Worm (Caenorhabditis elegans) whole organism, L4 larva: ENCODE measurements around the gene vha-1.
A peak's percentile ranks its signal among the peaks of the same experiment; 100 is the strongest.

Experiments
- F37D6.2 ChIP-seq: sonication (generic microtip); optimal IDR thresholded peaks from 2 replicates; lab custom pipeline; 2016; ENCODE audit warnings: mild to moderate bottlenecking, missing genetic modification characterization, missing compliant biosample characterization
- Y105C5A.15 ChIP-seq: fragments of 200-800 bp; sonication (Bioruptor generic); IDR thresholded peaks from 2 replicates; pipeline ENCODE4 v1.3.6; 2022; ENCODE audit warnings: missing genetic modification characterization, missing compliant biosample characterization
- Y75B8A.6 ChIP-seq: fragments of 200-800 bp; sonication (Bioruptor generic); IDR thresholded peaks from 2 replicates; pipeline ENCODE4 v1.3.6; 2022; ENCODE audit warnings: missing genetic modification reagents, missing genetic modification characterization, missing compliant biosample characterization
- ZK546.5 ChIP-seq, 2 experiments: sonication (generic microtip); optimal IDR thresholded peaks; 2 replicates each; lab custom pipeline; 2017; ENCODE audit warnings: missing biosample characterization in 2 of 2, missing genetic modification characterization in 2 of 2
- aha-1 ChIP-seq: fragments of 150-350 bp; peaks from one replicate; lab custom pipeline; 2014; ENCODE audit warnings: missing biosample characterization, missing genetic modification characterization
- attf-4 ChIP-seq: sonication (generic microtip); optimal IDR thresholded peaks from 3 replicates; lab custom pipeline; 2017; ENCODE audit warnings: missing biosample characterization, missing genetic modification characterization
- ceh-20 ChIP-seq: fragments of 200-800 bp; sonication (Bioruptor generic); IDR thresholded peaks from 2 replicates; pipeline ENCODE4 v1.3.6; 2022; ENCODE audit warnings: missing genetic modification reagents, missing genetic modification characterization, missing compliant biosample characterization
- ceh-32 ChIP-seq: sonication (generic microtip); optimal IDR thresholded peaks from 2 replicates; lab custom pipeline; 2016; ENCODE audit warnings: mild to moderate bottlenecking, missing genetic modification characterization, missing compliant biosample characterization; ENCODE audit not compliant: poor library complexity
- ceh-82 ChIP-seq: sonication (generic microtip); optimal IDR thresholded peaks from 2 replicates; lab custom pipeline; 2017; ENCODE audit warnings: missing biosample characterization, missing genetic modification characterization
- daf-16 ChIP-seq, 3 experiments: sonication (generic microtip); optimal IDR thresholded peaks; 2 replicates each; lab custom pipeline; 2016 to 2017; ENCODE audit warnings: missing genetic modification characterization in 3 of 3, missing genetic modification reagents in 3 of 3, mild to moderate bottlenecking in 2 of 3, missing compliant biosample characterization in 2 of 3, missing biosample characterization in 1 of 3, moderate library complexity in 1 of 3
- dmd-6 ChIP-seq: fragments of 200-800 bp; sonication (Bioruptor generic); IDR thresholded peaks from 2 replicates; pipeline ENCODE4 v1.3.6; 2022; ENCODE audit warnings: missing genetic modification reagents, missing genetic modification characterization, missing compliant biosample characterization
- dpl-1 ChIP-seq: fragments of 150-350 bp; optimal IDR thresholded peaks from 2 replicates; lab custom pipeline; 2014; ENCODE audit warnings: missing biosample characterization, missing genetic modification reagents, missing genetic modification characterization
- duxl-1 ChIP-seq: sonication (generic microtip); optimal IDR thresholded peaks from 2 replicates; lab custom pipeline; 2016; ENCODE audit warnings: mild to moderate bottlenecking, missing genetic modification characterization, moderate library complexity, missing compliant biosample characterization; ENCODE audit not compliant: poor library complexity
- dve-1 ChIP-seq: sonication (generic microtip); optimal IDR thresholded peaks from 2 replicates; lab custom pipeline; 2017; ENCODE audit warnings: antibody characterized with exemption, mild to moderate bottlenecking, missing genetic modification characterization, missing compliant biosample characterization; ENCODE audit not compliant: insufficient read depth
- egl-43 ChIP-seq: fragments of 200-800 bp; sonication (Bioruptor generic); IDR thresholded peaks from 2 replicates; pipeline ENCODE4 v1.3.6; 2022; ENCODE audit warnings: missing genetic modification reagents, missing genetic modification characterization, missing compliant biosample characterization
- gei-8 ChIP-seq: fragments of 200-800 bp; sonication (Bioruptor generic); optimal IDR thresholded peaks from 2 replicates; lab custom pipeline; 2018; ENCODE audit warnings: mild to moderate bottlenecking, missing genetic modification characterization, missing compliant biosample characterization
- hif-1 ChIP-seq, 2 experiments: sonication (generic microtip); optimal IDR thresholded peaks; 2 replicates each; lab custom pipeline; 2016 to 2017; ENCODE audit warnings: missing compliant biosample characterization in 2 of 2, missing genetic modification characterization in 2 of 2, missing genetic modification reagents in 2 of 2, missing genotype in 2 of 2, mild to moderate bottlenecking in 1 of 2
- hlh-11 ChIP-seq: fragments of 200-800 bp; sonication (Bioruptor generic); optimal IDR thresholded peaks from 2 replicates; lab custom pipeline; 2018; ENCODE audit warnings: mild to moderate bottlenecking, missing genetic modification characterization, missing compliant biosample characterization
- hlh-30 ChIP-seq: sonication (generic microtip); optimal IDR thresholded peaks from 2 replicates; lab custom pipeline; 2017; ENCODE audit warnings: antibody characterized with exemption, mild to moderate bottlenecking, missing genetic modification characterization, missing compliant biosample characterization; ENCODE audit not compliant: insufficient read depth
- hmg-1.1 ChIP-seq: fragments of 200-800 bp; sonication (Bioruptor generic); IDR thresholded peaks from 2 replicates; pipeline ENCODE4 v1.3.6; 2022; ENCODE audit warnings: missing genetic modification reagents, missing genetic modification characterization, missing compliant biosample characterization
- lin-1 ChIP-seq: fragments of 200-800 bp; sonication (Bioruptor generic); IDR thresholded peaks from 2 replicates; pipeline ENCODE4 v1.3.6; 2022; ENCODE audit warnings: missing genetic modification reagents, missing genetic modification characterization, missing compliant biosample characterization
- lin-13 ChIP-seq: fragments of 150-350 bp; optimal IDR thresholded peaks from 2 replicates; lab custom pipeline; 2014; ENCODE audit warnings: missing biosample characterization, missing genetic modification reagents, missing genetic modification characterization
- lin-38 ChIP-seq: fragments of 200-800 bp; sonication (Bioruptor generic); IDR thresholded peaks from 2 replicates; pipeline ENCODE4 v1.3.6; 2022; ENCODE audit warnings: missing genetic modification reagents, missing genetic modification characterization, missing compliant biosample characterization
- lir-3 ChIP-seq: sonication (generic microtip); optimal IDR thresholded peaks from 2 replicates; lab custom pipeline; 2016; ENCODE audit warnings: mild to moderate bottlenecking, missing genetic modification characterization, missing compliant biosample characterization
- lsy-2 ChIP-seq, 2 experiments: fragments of 150-350 bp in 1 of 2; sonication (generic microtip) in 1 of 2; optimal IDR thresholded peaks; 2 replicates each; lab custom pipeline; 2014 to 2017; ENCODE audit warnings: missing biosample characterization in 2 of 2, missing genetic modification characterization in 2 of 2
- mdt-29 ChIP-seq: fragments of 200-800 bp; sonication (Bioruptor generic); IDR thresholded peaks from 2 replicates; pipeline ENCODE4 v1.3.6; 2022; ENCODE audit warnings: missing genetic modification reagents, missing genetic modification characterization, missing compliant biosample characterization
- mep-1 ChIP-seq: fragments of 150-350 bp; sonication (generic microtip); optimal IDR thresholded peaks from 3 replicates; lab custom pipeline; 2014; ENCODE audit warnings: missing biosample characterization, missing genetic modification characterization
- mes-2 ChIP-seq: sonication (generic microtip); optimal IDR thresholded peaks from 2 replicates; lab custom pipeline; 2016; ENCODE audit warnings: missing genotype, mild to moderate bottlenecking, missing genetic modification characterization, missing compliant biosample characterization; ENCODE audit not compliant: poor library complexity, severe bottlenecking
- mxl-2 ChIP-seq: fragments of 200-800 bp; sonication (Bioruptor generic); conservative IDR thresholded peaks from 2 replicates; pipeline ENCODE4 v1.3.6; 2022; ENCODE audit warnings: missing genetic modification reagents, missing genetic modification characterization, missing compliant biosample characterization
- mxl-3 ChIP-seq: fragments of 200-800 bp; sonication (Bioruptor generic); optimal IDR thresholded peaks from 2 replicates; lab custom pipeline; 2018; ENCODE audit warnings: mild to moderate bottlenecking, missing genetic modification characterization, missing compliant biosample characterization
- nhr-10 ChIP-seq: fragments of 150-350 bp; optimal IDR thresholded peaks from 2 replicates; lab custom pipeline; 2014; ENCODE audit warnings: missing biosample characterization, missing genetic modification characterization
- nhr-102 ChIP-seq: sonication (generic microtip); optimal IDR thresholded peaks from 2 replicates; lab custom pipeline; 2016; ENCODE audit warnings: mild to moderate bottlenecking, missing genetic modification characterization, moderate library complexity, missing compliant biosample characterization
- nhr-11 ChIP-seq: fragments of 150-350 bp; optimal IDR thresholded peaks from 2 replicates; lab custom pipeline; 2014; ENCODE audit warnings: missing biosample characterization, missing genetic modification characterization
- nhr-25 ChIP-seq: sonication (generic microtip); optimal IDR thresholded peaks from 2 replicates; lab custom pipeline; 2017; ENCODE audit warnings: missing genetic modification characterization, mild to moderate bottlenecking, missing compliant biosample characterization, antibody characterized with exemption, moderate library complexity, borderline replicate concordance; ENCODE audit not compliant: insufficient read depth
- nhr-28 ChIP-seq: fragments of 150-350 bp; optimal IDR thresholded peaks from 2 replicates; lab custom pipeline; 2014; ENCODE audit warnings: missing biosample characterization, missing genetic modification characterization
- nhr-48 ChIP-seq: sonication (generic microtip); optimal IDR thresholded peaks from 2 replicates; lab custom pipeline; 2016; ENCODE audit warnings: mild to moderate bottlenecking, missing genetic modification characterization, missing compliant biosample characterization
- nhr-6 ChIP-seq: fragments of 150-350 bp; optimal IDR thresholded peaks from 2 replicates; lab custom pipeline; 2014; ENCODE audit warnings: missing biosample characterization, missing genetic modification characterization
- nhr-77 ChIP-seq: fragments of 150-350 bp; optimal IDR thresholded peaks from 2 replicates; lab custom pipeline; 2014; ENCODE audit warnings: missing biosample characterization, missing genetic modification characterization
- pha-4 ChIP-seq, 2 experiments: fragments of 150-350 bp in 1 of 2; fragments of 200-800 bp in 1 of 2; sonication (Bioruptor generic) in 1 of 2; IDR thresholded peaks in 1 of 2; optimal IDR thresholded peaks in 1 of 2; 2 replicates each; pipeline versions ENCODE4 v1.3.6 to Lab custom; 2014 to 2022; ENCODE audit warnings: missing genetic modification characterization in 2 of 2, missing genetic modification reagents in 2 of 2, missing biosample characterization in 1 of 2, missing compliant biosample characterization in 1 of 2
- rbr-2 ChIP-seq: sonication (generic microtip); optimal IDR thresholded peaks from 2 replicates; lab custom pipeline; 2016; ENCODE audit warnings: missing genotype, missing genetic modification characterization, missing compliant biosample characterization
- saeg-2 ChIP-seq: fragments of 200-800 bp; sonication (Bioruptor generic); IDR thresholded peaks from 2 replicates; pipeline ENCODE4 v1.3.6; 2022; ENCODE audit warnings: missing genetic modification reagents, missing genetic modification characterization, missing compliant biosample characterization
- snpc-1.2 ChIP-seq: fragments of 200-800 bp; sonication (Bioruptor generic); IDR thresholded peaks from 2 replicates; pipeline ENCODE4 v1.3.6; 2022; ENCODE audit warnings: missing genetic modification reagents, missing genetic modification characterization, missing compliant biosample characterization
- spr-1 ChIP-seq: sonication (generic microtip); optimal IDR thresholded peaks from 2 replicates; lab custom pipeline; 2016; ENCODE audit warnings: mild to moderate bottlenecking, missing genetic modification characterization, missing compliant biosample characterization
- zfp-3 ChIP-seq: fragments of 200-800 bp; sonication (Bioruptor generic); conservative IDR thresholded peaks from 2 replicates; pipeline ENCODE4 v1.3.6; 2022; ENCODE audit warnings: missing genetic modification reagents, missing genetic modification characterization, missing compliant biosample characterization

The vha-1 gene

DNA sequence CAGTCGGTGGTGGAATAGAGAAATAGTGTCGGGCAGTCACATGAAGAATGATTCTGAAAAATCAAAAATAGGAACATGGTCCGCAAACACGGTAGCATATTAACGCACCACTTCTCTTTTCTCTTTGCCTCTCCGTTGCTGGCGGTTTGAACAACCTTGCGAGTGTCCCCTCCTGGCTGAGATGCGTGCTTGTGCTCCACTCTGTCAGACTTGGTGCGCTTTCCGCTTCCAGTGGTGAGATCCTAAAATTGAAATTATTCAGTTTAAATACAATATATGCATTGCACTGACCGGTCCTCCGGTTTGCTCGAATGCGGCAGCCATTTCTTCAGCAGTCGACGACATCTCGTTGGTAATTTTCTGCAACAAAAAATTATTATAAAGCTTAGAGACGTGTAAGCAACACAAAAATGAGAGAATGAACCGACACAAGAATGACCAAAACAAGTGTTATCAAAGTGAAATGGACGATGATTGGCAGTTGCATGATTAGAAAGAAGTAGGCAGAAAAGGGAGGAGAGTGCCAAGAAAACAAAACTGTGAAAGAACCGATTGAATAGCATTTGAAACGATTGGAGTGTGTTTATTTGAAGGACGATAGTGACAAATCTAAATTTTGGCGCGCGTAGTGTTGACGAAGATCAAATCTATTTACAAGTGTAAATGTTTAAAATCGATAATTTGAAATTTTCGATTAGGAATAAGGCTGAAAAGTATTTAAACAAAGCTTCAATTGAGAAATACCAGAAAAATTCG lies 44.2 kb downstream of the vha-1 start, which contains the start of gene ZK632.9 (continued):
- TF ChIP-seq egl-43 (GFP tag; lab: Robert Waterston, UW): peak; percentile 54
- 0 out of 2 replicates have a peak, but pooled peaks have one; percentile 34 for TF ChIP-seq snpc-1.2
- 0 out of 2 replicates have a peak, but pooled peaks have one; percentile 25 for TF ChIP-seq Y105C5A.15 (GFP tag; lab: Robert Waterston, UW)
- TF ChIP-seq ceh-20: no peak

DNA sequence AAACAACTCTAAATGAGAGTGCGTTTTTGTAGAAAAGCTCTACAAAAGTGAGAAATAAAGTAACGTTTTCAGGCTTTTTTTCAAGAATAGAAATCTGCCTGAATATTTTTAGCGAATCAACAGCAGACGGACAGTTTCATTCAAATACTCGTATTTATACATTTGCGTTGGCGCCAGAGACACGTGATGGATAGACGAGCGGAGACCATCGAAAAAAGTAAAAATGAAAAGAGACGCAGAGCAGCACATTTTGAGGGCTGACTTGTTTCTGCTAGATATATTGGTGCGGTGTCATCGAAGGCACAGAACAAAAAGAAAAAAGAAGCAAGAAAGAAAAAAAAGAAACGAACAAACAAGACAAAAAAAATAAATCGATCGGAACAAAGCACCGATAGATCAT lies 45.0 kb downstream of the vha-1 start:
- TF ChIP-seq ZK546.5 (tag; optimal IDR thresholded peaks at IDR 0.05; lab: Kevin White, UChicago): no peak
- peak; percentile 2 for TF ChIP-seq nhr-102 (tag; lab: Kevin White, UChicago)
- TF ChIP-seq mxl-3 (GFP tag; lab: Kevin White, UChicago): peak; percentile 21
- peak; percentile 92 for TF ChIP-seq hlh-30 (tag; lab: Kevin White, UChicago)
- peak; percentile 62 for TF ChIP-seq lin-38
- TF ChIP-seq ceh-20: peak; percentile 56; the same call in 1 of the 2 replicates
- TF ChIP-seq zfp-3 (GFP tag; lab: Robert Waterston, UW): 0 out of 2 replicates have a peak, but pooled peaks have one; percentile 63
- TF ChIP-seq hmg-1.1: 0 out of 2 replicates have a peak, but pooled peaks have one; percentile 11
- TF ChIP-seq mdt-29 (GFP tag; lab: Robert Waterston, UW): 0 out of 2 replicates have a peak, but pooled peaks have one; percentile 45
- no peak for TF ChIP-seq F37D6.2 (tag; lab: Kevin White, UChicago)
- peak; percentile 21; the same call in 1 of the 2 replicates for TF ChIP-seq dmd-6 (GFP tag; lab: Robert Waterston, UW)
- peak; percentile 56 for TF ChIP-seq mes-2
- TF ChIP-seq rbr-2: peak; percentile 29
- TF ChIP-seq daf-16 (GFP tag; optimal IDR thresholded peaks at IDR 0.05; lab: Kevin White, UChicago): no peak
- peak; percentile 49 for TF ChIP-seq daf-16 (tag; optimal IDR thresholded peaks at IDR 0.05; lab: Kevin White, UChicago)
- no peak for TF ChIP-seq nhr-48 (tag; lab: Kevin White, UChicago)
- 0 out of 2 replicates have a peak, but pooled peaks have one; percentile 49 for TF ChIP-seq Y75B8A.6 (GFP tag; lab: Robert Waterston, UW)
- TF ChIP-seq spr-1 (tag; lab: Kevin White, UChicago): no peak
- peak; percentile 53 for TF ChIP-seq nhr-6 (tag; lab: Kevin White, UChicago)
- TF ChIP-seq dpl-1 (GFP tag; lab: Kevin White, UChicago): peak; percentile 5
- peak; percentile 27 for TF ChIP-seq nhr-11
- peak; percentile 62; the same call in 1 of the 2 replicates for TF ChIP-seq pha-4 (GFP tag; IDR thresholded peaks at IDR 0.05; lab: Robert Waterston, UW)
- no peak for TF ChIP-seq pha-4 (tag; optimal IDR thresholded peaks at IDR 0.05; lab: Kevin White, UChicago)
- TF ChIP-seq nhr-10 (tag; lab: Kevin White, UChicago): no peak
- TF ChIP-seq hif-1 (tag; optimal IDR thresholded peaks at IDR 0.05; lab: Kevin White, UChicago): peak in 1 of 2 experiments; percentile 9
- no peak for TF ChIP-seq attf-4 (tag; lab: Kevin White, UChicago)
- TF ChIP-seq lir-3: no peak
- TF ChIP-seq gei-8 (GFP tag; lab: Kevin White, UChicago): no peak
- no peak for TF ChIP-seq ceh-82
- peak; percentile 17 for TF ChIP-seq nhr-28 (tag; lab: Kevin White, UChicago)
- peak; percentile 73 for TF ChIP-seq hlh-11
- TF ChIP-seq lsy-2 (tag; optimal IDR thresholded peaks at IDR 0.05; lab: Kevin White, UChicago): peak in 1 of 2 experiments; percentile 82
- TF ChIP-seq lin-1 (GFP tag; lab: Robert Waterston, UW): 0 out of 2 replicates have a peak, but pooled peaks have one; percentile 45
- TF ChIP-seq nhr-25 (tag; lab: Kevin White, UChicago): no peak
- peak; percentile 87 for TF ChIP-seq aha-1
- no peak for TF ChIP-seq saeg-2 (GFP tag; lab: Robert Waterston, UW)
- peak; percentile 38 for TF ChIP-seq duxl-1
- peak; percentile 67 for TF ChIP-seq dve-1 (tag; lab: Kevin White, UChicago)
- peak; percentile 55 for TF ChIP-seq nhr-77 (tag; lab: Kevin White, UChicago)
- TF ChIP-seq mep-1: peak; percentile 70
- peak; percentile 5 for TF ChIP-seq lin-13 (GFP tag; lab: Kevin White, UChicago)
- TF ChIP-seq ceh-32: no peak
- TF ChIP-seq mxl-2 (GFP tag; lab: Robert Waterston, UW): no peak
